Worm (Caenorhabditis elegans) whole organism, L3 larva: ENCODE results near the gene F20D6.11.

Experiments
- R02D3.7 ChIP-seq: fragments of 150-350 bp; optimal IDR thresholded peaks from 2 replicates; lab custom pipeline; 2014; ENCODE audit warnings: missing biosample characterization, missing genetic modification characterization
- aly-2 ChIP-seq: fragments of 150-350 bp; optimal IDR thresholded peaks from 2 replicates; lab custom pipeline; 2014; ENCODE audit warnings: missing biosample characterization, missing genetic modification characterization
- ceh-16 ChIP-seq: sonication (generic microtip); optimal IDR thresholded peaks from 2 replicates; lab custom pipeline; 2017; ENCODE audit warnings: missing biosample characterization, missing genetic modification characterization
- ceh-28 ChIP-seq: fragments of 150-350 bp; optimal IDR thresholded peaks from 2 replicates; lab custom pipeline; 2014; ENCODE audit warnings: missing biosample characterization, missing genetic modification reagents, missing genetic modification characterization
- ceh-82 ChIP-seq: fragments of 150-350 bp; optimal IDR thresholded peaks from 2 replicates; lab custom pipeline; 2014; ENCODE audit warnings: missing biosample characterization, missing genetic modification characterization
- ceh-9 ChIP-seq: sonication (generic microtip); optimal IDR thresholded peaks from 2 replicates; lab custom pipeline; 2018; ENCODE audit warnings: missing biosample characterization, missing genetic modification characterization
- daf-12 ChIP-seq: fragments of 150-350 bp; optimal IDR thresholded peaks from 2 replicates; lab custom pipeline; 2014; ENCODE audit warnings: missing biosample characterization, missing genetic modification reagents, missing genetic modification characterization
- egl-27 ChIP-seq: sonication (generic microtip); optimal IDR thresholded peaks from 4 replicates; lab custom pipeline; 2017; ENCODE audit warnings: missing biosample characterization, missing genetic modification reagents, missing genetic modification characterization
- egl-5 ChIP-seq: fragments of 150-350 bp; optimal IDR thresholded peaks from 2 replicates; lab custom pipeline; 2017; ENCODE audit warnings: missing biosample characterization, missing genetic modification reagents, missing genetic modification characterization, inconsistent platforms
- elt-2 ChIP-seq: sonication (generic microtip); optimal IDR thresholded peaks from 2 replicates; lab custom pipeline; 2016; ENCODE audit warnings: missing genetic modification reagents, mild to moderate bottlenecking, missing genetic modification characterization, missing compliant biosample characterization
- elt-3 ChIP-seq, 3 experiments: fragments of 150-350 bp in 1 of 3; sonication (generic microtip) in 2 of 3; optimal IDR thresholded peaks; 2 replicates in 2 of 3; 4 replicates in 1 of 3; lab custom pipeline; 2014 to 2017; ENCODE audit warnings: missing biosample characterization in 3 of 3, missing genetic modification characterization in 3 of 3
- eor-1 ChIP-seq, 2 experiments: fragments of 150-350 bp; optimal IDR thresholded peaks; 2 replicates each; lab custom pipeline; 2014 to 2018; ENCODE audit warnings: missing biosample characterization in 2 of 2, missing genetic modification characterization in 2 of 2
- fkh-10 ChIP-seq: sonication (generic microtip); optimal IDR thresholded peaks from 2 replicates; lab custom pipeline; 2017; ENCODE audit warnings: missing biosample characterization, missing genetic modification reagents, missing genetic modification characterization
- fos-1 ChIP-seq: fragments of 150-350 bp; optimal IDR thresholded peaks from 2 replicates; lab custom pipeline; 2014; ENCODE audit warnings: missing biosample characterization, missing genetic modification characterization
- jun-1 ChIP-seq: fragments of 150-350 bp; optimal IDR thresholded peaks from 2 replicates; lab custom pipeline; 2014; ENCODE audit warnings: missing biosample characterization, missing genetic modification reagents, missing genetic modification characterization
- lin-15B ChIP-seq: fragments of 150-350 bp; optimal IDR thresholded peaks from 2 replicates; lab custom pipeline; 2014; ENCODE audit warnings: missing biosample characterization, missing genetic modification characterization
- lin-39 ChIP-seq: fragments of 150-350 bp; optimal IDR thresholded peaks from 2 replicates; lab custom pipeline; 2018; ENCODE audit warnings: missing biosample characterization, missing genetic modification reagents, missing genetic modification characterization
- lsy-12 ChIP-seq: sonication (generic microtip); optimal IDR thresholded peaks from 2 replicates; lab custom pipeline; 2016; ENCODE audit warnings: mild to moderate bottlenecking, missing genetic modification characterization, missing compliant biosample characterization
- mdl-1 ChIP-seq: fragments of 150-350 bp; optimal IDR thresholded peaks from 2 replicates; lab custom pipeline; 2014; ENCODE audit warnings: missing biosample characterization, missing genetic modification characterization
- mml-1 ChIP-seq: fragments of 150-350 bp; sonication (generic microtip); optimal IDR thresholded peaks from 3 replicates; lab custom pipeline; 2014; ENCODE audit warnings: missing biosample characterization, missing genetic modification characterization
- nfya-1 ChIP-seq: sonication (generic microtip); optimal IDR thresholded peaks from 2 replicates; lab custom pipeline; 2017; ENCODE audit warnings: missing genetic modification characterization, mild to moderate bottlenecking, missing compliant biosample characterization, antibody characterized with exemption, moderate library complexity; ENCODE audit not compliant: insufficient read depth
- nhr-11 ChIP-seq: fragments of 150-350 bp; optimal IDR thresholded peaks from 2 replicates; lab custom pipeline; 2014; ENCODE audit warnings: missing biosample characterization, missing genetic modification characterization
- nhr-12 ChIP-seq: fragments of 150-350 bp; optimal IDR thresholded peaks from 2 replicates; lab custom pipeline; 2014; ENCODE audit warnings: missing biosample characterization, missing genetic modification characterization
- nhr-23 ChIP-seq: fragments of 150-350 bp; optimal IDR thresholded peaks from 2 replicates; lab custom pipeline; 2014; ENCODE audit warnings: missing biosample characterization, missing genetic modification reagents, missing genetic modification characterization
- nhr-237 ChIP-seq: fragments of 150-350 bp; optimal IDR thresholded peaks from 2 replicates; lab custom pipeline; 2014; ENCODE audit warnings: missing biosample characterization, missing genetic modification characterization
- nhr-25 ChIP-seq: sonication (generic microtip); optimal IDR thresholded peaks from 2 replicates; lab custom pipeline; 2017; ENCODE audit warnings: missing biosample characterization, missing genetic modification characterization
- nhr-28 ChIP-seq: fragments of 150-350 bp; optimal IDR thresholded peaks from 2 replicates; lab custom pipeline; 2014; ENCODE audit warnings: missing biosample characterization, missing genetic modification characterization
- nhr-43 ChIP-seq: sonication (generic microtip); optimal IDR thresholded peaks from 2 replicates; lab custom pipeline; 2016; ENCODE audit warnings: mild to moderate bottlenecking, missing genetic modification characterization, missing compliant biosample characterization; ENCODE audit not compliant: poor library complexity, severe bottlenecking
- nhr-67 ChIP-seq: fragments of 150-350 bp; optimal IDR thresholded peaks from 2 replicates; lab custom pipeline; 2014; ENCODE audit warnings: missing biosample characterization, missing genetic modification characterization
- nhr-76 ChIP-seq: fragments of 150-350 bp; sonication (generic microtip); optimal IDR thresholded peaks from 5 replicates; lab custom pipeline; 2014; ENCODE audit warnings: missing biosample characterization, missing genetic modification characterization
- nhr-77 ChIP-seq: fragments of 150-350 bp; optimal IDR thresholded peaks from 2 replicates; lab custom pipeline; 2014; ENCODE audit warnings: missing biosample characterization, missing genetic modification characterization
- pha-4 ChIP-seq: fragments of 150-350 bp; optimal IDR thresholded peaks from 2 replicates; lab custom pipeline; 2014; ENCODE audit warnings: missing biosample characterization, missing genetic modification reagents, missing genetic modification characterization
- pqm-1 ChIP-seq: fragments of 150-350 bp; optimal IDR thresholded peaks from 2 replicates; lab custom pipeline; 2017; ENCODE audit warnings: missing biosample characterization, missing genetic modification characterization, inconsistent platforms
- sea-2 ChIP-seq: fragments of 150-350 bp; sonication (generic microtip); optimal IDR thresholded peaks from 4 replicates; lab custom pipeline; 2014; ENCODE audit warnings: missing biosample characterization, missing genetic modification reagents, missing genetic modification characterization
- skn-1 ChIP-seq: fragments of 150-350 bp; optimal IDR thresholded peaks from 2 replicates; lab custom pipeline; 2014; ENCODE audit warnings: missing biosample characterization, missing genetic modification characterization
- unc-39 ChIP-seq: sonication (generic microtip); optimal IDR thresholded peaks from 4 replicates; lab custom pipeline; 2017; ENCODE audit warnings: missing biosample characterization, missing genetic modification characterization
- zag-1 ChIP-seq: fragments of 150-350 bp; optimal IDR thresholded peaks from 2 replicates; lab custom pipeline; 2014; ENCODE audit warnings: missing biosample characterization, missing genetic modification characterization
- ztf-11 ChIP-seq: fragments of 150-350 bp; optimal IDR thresholded peaks from 2 replicates; lab custom pipeline; 2014; ENCODE audit warnings: missing biosample characterization, missing genetic modification characterization

The F20D6.11 gene

DNA sequence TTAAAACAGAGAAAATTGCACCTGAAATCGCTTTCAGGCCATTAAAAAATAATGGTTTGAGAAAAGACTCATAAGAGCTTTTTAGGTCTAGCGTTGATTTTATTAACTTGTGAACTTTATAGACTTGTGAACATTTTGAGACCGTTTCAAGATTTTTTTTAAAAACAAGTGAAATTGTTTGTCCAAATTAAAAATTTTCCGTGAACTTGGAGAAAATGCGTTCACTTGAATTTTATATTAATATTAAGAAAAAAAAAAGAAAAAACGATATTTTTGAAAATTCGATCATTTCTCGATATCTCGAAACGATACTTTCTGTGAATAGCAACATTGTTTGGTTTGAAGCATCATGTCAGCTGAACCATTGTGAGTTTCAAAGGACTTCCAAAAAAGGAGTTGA, 8.5 kb downstream of the F20D6.11 start, which contains the start of gene F20D6.1:
TSS of gene F20D6.1 (plus strand) at position 301 of the 400 bp plus-strand sequence.
- TF ChIP-seq nhr-77 (tag; lab: Kevin White, UChicago) (no peak), nfya-1 (no peak), daf-12 (tag; lab: Kevin White, UChicago) (no peak), nhr-25 (tag; lab: Kevin White, UChicago) (no peak), nhr-12 (no peak), unc-39 (no peak), pqm-1 (no peak), lin-15B (tag; lab: Kevin White, UChicago) (no peak), nhr-11 (tag; lab: Kevin White, UChicago) (no peak), elt-3 (tag; optimal IDR thresholded peaks at IDR 0.05; lab: Kevin White, UChicago) (no peak), aly-2 (tag; lab: Kevin White, UChicago) (no peak), nhr-67 (tag; lab: Kevin White, UChicago) (no peak), mdl-1 (tag; lab: Kevin White, UChicago) (no peak)

DNA sequence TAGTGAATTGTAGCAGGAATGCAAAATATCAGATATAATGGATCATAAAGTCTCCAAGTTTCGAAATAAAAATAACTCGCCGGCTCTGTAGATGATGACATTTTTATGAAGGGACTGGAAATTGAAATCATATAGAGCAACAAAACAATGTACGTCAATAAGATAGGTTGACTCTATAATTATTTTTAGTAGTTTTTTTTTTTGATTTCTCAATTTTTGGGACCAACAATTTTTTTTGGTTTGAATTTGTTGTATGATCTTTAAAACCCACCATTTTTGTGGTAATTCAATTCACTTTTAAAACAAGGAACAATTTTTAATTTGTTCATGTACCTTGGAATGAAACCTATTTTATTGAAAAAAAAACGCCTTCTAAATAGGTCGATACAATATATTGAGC, 8.9 kb downstream of the F20D6.11 start, which contains the start of gene F20D6.12:
TSS of gene F20D6.12 (minus strand) at position 101 of the 400 bp plus-strand sequence.
- no peak for TF ChIP-seq lsy-12 (tag; lab: Kevin White, UChicago)
- TF ChIP-seq elt-2 (tag; lab: Kevin White, UChicago), result no peak
- TF ChIP-seq nhr-25 (tag; lab: Kevin White, UChicago), result no peak
- no peak for TF ChIP-seq nhr-23
- TF ChIP-seq sea-2 (GFP tag; lab: Kevin White, UChicago), result no peak
- TF ChIP-seq egl-5 (tag; lab: Kevin White, UChicago), result no peak
- no peak for TF ChIP-seq egl-27
- no peak for TF ChIP-seq ztf-11 (tag; lab: Kevin White, UChicago)
- no peak for TF ChIP-seq lin-15B (tag; lab: Kevin White, UChicago)
- no peak for TF ChIP-seq ceh-28
- no peak for TF ChIP-seq R02D3.7 (tag; lab: Kevin White, UChicago)
- TF ChIP-seq nhr-43, result no peak
- no peak for TF ChIP-seq fos-1 (tag; lab: Kevin White, UChicago)

- no peak for TF ChIP-seq elt-3 (tag; optimal IDR thresholded peaks at IDR 0.05; lab: Kevin White, UChicago)
- no peak for TF ChIP-seq ceh-82
- TF ChIP-seq fkh-10, result no peak
- no peak for TF ChIP-seq nhr-237 (tag; lab: Kevin White, UChicago)
- no peak for TF ChIP-seq nhr-23
- no peak for TF ChIP-seq fos-1 (tag; lab: Kevin White, UChicago)
- no peak for TF ChIP-seq pha-4
- TF ChIP-seq eor-1 (tag; optimal IDR thresholded peaks at IDR 0.05; lab: Kevin White, UChicago), result no peak
- no peak for TF ChIP-seq mml-1 (tag; lab: Kevin White, UChicago)
- no peak for TF ChIP-seq ceh-16
- TF ChIP-seq zag-1 (tag; lab: Kevin White, UChicago), result no peak
- TF ChIP-seq nhr-76 (tag; lab: Kevin White, UChicago), result no peak
- TF ChIP-seq nhr-77 (tag; lab: Kevin White, UChicago), result no peak
- no peak for TF ChIP-seq lin-39 (tag; lab: Kevin White, UChicago)
- TF ChIP-seq, all 47 proteins: peak for 0
Measured at ce11 chrV:8188421-8188820, 10.5 kb downstream of the F20D6.11 start, which contains the start of gene F20D6.15. TSS of gene F20D6.15 (minus strand) at chrV:8188467.

DNA sequence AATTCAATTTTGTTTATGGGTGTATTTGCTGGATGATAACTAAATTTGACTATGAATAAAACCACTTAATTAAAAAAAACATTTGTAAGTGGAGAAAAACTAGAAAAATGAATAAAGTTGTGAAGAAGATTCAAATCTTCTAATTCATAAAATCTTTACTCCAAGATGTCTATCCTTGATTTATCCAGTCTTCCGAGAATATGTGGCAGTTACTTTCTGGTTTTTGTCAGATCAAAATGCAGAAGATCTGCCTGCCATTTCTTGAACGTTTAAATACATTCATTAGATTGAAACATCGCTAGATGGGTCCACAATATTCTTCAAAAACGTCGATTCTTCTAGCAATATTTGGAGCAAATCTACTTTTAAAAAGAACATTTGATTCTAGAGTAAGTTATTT, 13.2 kb downstream of the F20D6.11 start, which contains the start of gene F20D6.2:
TSS of gene F20D6.2 (plus strand) at position 301 of the 400 bp plus-strand sequence.
- TF ChIP-seq elt-2 (tag; lab: Kevin White, UChicago) (no peak), fos-1 (tag; lab: Kevin White, UChicago) (no peak), ztf-11 (tag; lab: Kevin White, UChicago) (no peak), nhr-28 (tag; lab: Kevin White, UChicago) (no peak), skn-1 (tag; lab: Kevin White, UChicago) (no peak), egl-27 (no peak), ceh-9 (no peak), ceh-16 (no peak), nhr-11 (tag; lab: Kevin White, UChicago) (no peak), lin-15B (tag; lab: Kevin White, UChicago) (no peak), jun-1 (tag; lab: Kevin White, UChicago) (no peak)
